Worm (Caenorhabditis elegans): Measurements from ENCODE around the gene fbxc-7.
"Not testable (repeated sequence)": the region's sequence is repeated elsewhere in the genome, so short reads cannot be mapped to it uniquely, and the experiment has no call there.

The fbxc-7 gene

DNA sequence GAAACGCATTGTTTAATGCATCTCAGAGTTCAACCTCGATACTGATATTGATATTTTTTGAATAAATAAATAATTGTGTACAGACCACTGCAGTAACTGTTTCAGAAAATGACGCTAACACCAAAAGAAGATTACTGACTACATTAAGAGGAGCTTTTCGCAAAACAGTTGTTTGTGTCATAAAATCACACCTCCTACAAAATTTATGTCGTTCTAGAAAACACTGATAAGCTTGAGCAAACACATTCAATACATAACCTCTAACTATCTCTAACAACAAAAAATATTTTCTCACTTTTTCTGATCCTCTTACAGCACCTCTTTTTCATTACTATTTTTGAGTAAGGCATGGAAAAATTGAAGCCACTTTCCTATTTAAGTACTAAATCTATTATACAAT lies at the start of gene fbxc-7:
fbxc-7 (plus strand) TSS at position 301 of the 400 bp plus-strand sequence.
- not testable (repeated sequence) for TF ChIP-seq unc-62 (GFP tag; optimal IDR thresholded peaks at IDR 0.05)

- TF ChIP-seq unc-62 (GFP tag; optimal IDR thresholded peaks at IDR 0.05) = no peak
Measured at ce11 chrII:905335-905734, 49.4 kb upstream of the fbxc-7 start.

- TF ChIP-seq unc-62 (GFP tag; optimal IDR thresholded peaks at IDR 0.05) = no peak
Measured at ce11 chrII:909554-909953, 45.2 kb upstream of the fbxc-7 start, which contains the start of the genes fbxc-24 and fbxc-27. Gene fbxc-24 (minus strand): TSS chrII:909654. Gene fbxc-27 (plus strand): TSS chrII:909769.

DNA sequence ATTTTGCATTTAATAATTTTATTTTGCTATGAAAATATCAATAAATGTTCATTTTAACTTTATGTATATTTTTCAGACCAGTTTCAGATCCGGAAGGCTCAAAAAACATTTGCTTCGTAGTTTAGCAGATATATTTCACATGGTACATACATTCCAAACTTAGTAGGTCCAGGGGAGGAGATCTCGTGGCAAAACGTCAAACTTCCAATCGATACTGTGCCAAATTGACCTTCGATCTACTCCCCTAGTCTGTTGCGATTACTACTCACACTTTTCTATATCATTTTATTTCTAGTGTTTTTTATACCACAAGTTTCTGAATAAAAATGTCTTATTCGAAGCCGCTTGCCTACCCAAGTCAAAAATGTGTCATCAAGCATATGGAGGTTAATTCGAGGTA lies 43.0 kb upstream of the fbxc-7 start, which contains the start of gene fbxc-31:
fbxc-31 (plus strand) TSS at position 301 of the 400 bp plus-strand sequence.
- no peak for TF ChIP-seq unc-62 (GFP tag; optimal IDR thresholded peaks at IDR 0.05)

DNA sequence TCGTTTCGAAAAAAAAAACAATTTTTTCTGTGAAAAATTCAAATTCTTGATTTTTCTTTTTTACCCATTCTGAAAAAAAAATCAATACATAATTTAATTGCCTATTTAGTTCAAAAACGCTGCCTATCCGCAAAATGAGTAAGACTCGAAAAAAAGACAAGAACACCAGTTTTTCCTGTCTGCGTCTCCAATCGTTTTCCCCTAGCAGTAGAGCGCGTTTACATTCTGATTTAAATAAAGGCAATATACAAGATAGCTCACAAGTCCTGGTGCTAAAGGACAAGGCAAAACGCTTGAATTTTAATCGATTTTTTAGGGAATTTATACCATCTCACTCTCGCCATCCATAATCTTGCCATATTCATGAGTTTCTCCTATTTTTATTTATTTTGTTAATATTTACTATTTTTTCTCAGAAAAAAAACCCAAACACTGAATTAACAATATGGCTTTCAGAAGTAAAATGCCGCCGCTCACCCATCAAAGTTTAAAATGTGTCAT lies 41.5 kb upstream of the fbxc-7 start, which contains the start of gene fbxc-33:
fbxc-33 (plus strand) TSS at position 451 of the 501 bp plus-strand sequence.
- TF ChIP-seq unc-62 (GFP tag; optimal IDR thresholded peaks at IDR 0.05) = no peak

ce11 chrII:915206-915605 lies 39.5 kb upstream of the fbxc-7 start:
- TF ChIP-seq unc-62 (GFP tag; optimal IDR thresholded peaks at IDR 0.05) = no peak

ce11 chrII:915780-916179 lies 38.9 kb upstream of the fbxc-7 start, which contains the start of gene fbxc-29:
Gene fbxc-29 (plus strand): TSS chrII:916080.
- TF ChIP-seq unc-62 (GFP tag; optimal IDR thresholded peaks at IDR 0.05) = no peak

DNA sequence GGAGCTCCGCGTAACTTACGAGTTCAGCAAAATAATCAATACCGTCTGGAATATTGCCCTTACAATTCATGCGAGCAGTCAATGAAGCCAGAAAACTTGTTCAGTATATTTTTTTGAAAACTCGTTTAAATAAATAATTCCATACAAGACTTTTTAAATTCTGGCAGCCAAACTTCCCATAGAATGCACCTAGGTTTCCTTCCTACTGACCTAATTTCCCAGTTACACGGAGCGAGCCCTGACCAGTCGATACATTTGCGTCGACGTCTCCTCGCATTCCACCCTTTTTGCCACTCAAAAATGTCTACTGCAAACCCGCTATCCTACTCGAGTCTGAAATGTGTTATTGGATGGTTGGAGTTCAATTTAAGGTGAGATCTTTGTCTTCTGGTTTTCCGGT lies 37.4 kb upstream of the fbxc-7 start, which contains the start of gene fbxc-30:
fbxc-30 (plus strand) TSS at position 301 of the 400 bp plus-strand sequence.
- no peak for TF ChIP-seq unc-62 (GFP tag; optimal IDR thresholded peaks at IDR 0.05)

DNA sequence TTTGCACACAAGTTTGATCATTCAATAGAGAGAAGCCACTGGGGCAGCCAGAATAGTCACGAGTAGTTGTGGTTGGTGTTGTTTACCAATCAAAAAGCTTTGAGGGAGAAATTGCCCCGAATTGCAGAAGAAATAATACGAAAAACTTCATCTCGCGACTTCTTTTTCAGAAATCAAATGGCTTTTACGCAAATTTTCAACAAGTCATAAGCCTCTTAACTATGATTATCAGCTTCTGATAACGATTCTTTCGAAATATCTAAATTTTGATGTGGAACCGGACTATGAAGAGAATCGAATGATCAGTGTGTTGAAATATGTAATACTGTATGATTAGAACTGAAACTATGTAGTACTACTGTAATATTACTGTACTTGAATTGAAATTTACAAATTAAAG lies 34.4 kb upstream of the fbxc-7 start:
- no peak for TF ChIP-seq unc-62 (GFP tag; optimal IDR thresholded peaks at IDR 0.05)

DNA sequence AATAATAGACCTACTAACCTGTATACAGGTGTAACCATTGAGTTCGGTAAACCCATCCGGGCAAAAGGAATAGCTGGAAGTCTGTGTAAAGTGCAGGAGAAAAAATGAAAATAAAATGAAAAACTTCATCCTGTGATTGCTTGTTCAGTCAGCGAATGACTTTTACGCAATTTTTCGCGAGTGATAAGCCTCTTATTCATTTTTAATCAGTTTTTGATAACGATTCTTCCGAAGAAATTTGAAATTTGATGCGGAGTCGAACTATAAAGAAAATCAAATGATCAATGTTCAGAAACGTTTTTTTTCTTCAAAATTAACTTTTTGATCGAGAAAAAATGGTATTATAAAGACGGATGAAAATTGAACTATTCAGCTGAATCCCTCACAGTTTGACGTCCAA lies 31.9 kb upstream of the fbxc-7 start:
- TF ChIP-seq unc-62 (GFP tag; optimal IDR thresholded peaks at IDR 0.05) = no peak

DNA sequence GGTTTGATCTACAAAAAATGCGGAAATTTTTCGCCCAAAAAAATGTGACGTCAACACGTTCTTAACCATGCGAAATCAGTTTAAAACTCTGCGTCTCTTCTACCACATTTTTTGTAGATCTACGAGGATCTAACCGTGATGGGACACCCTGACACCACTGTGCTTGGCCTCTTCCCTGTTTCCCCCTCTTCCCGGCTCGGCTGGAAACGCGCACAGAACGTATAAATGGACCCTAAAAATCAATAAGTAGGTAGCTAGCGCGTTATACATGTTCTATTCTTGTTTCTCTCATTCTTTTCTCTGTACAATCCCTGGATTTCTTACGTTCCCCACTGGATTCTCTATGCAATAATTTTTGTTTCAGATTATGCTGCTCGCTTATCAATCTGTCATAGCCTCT lies 31.2 kb upstream of the fbxc-7 start, which contains the start of gene fbxc-28:
fbxc-28 (plus strand) TSS at position 301 of the 400 bp plus-strand sequence.
- TF ChIP-seq unc-62 (GFP tag; optimal IDR thresholded peaks at IDR 0.05) = no peak

DNA sequence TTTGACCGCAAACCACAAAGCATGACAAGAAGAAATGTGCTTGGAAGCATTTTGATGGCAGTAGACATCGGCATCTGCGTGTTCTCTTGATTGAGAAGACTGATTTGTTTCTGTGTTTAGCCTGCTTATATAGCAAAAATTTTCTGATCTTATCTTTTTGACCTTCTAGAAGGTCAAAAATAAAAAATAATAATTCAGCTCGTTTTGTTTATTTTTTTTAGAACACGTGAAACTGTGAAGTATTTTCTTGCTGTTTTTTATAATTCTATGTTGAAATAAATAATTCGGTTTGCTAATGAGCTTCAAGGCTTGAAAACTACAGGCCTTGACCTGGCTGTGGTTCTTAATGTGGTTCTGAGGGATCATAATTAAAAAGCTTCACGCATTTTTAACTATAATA lies 27.4 kb upstream of the fbxc-7 start, which contains the start of gene R07C3.13:
R07C3.13 (minus strand) TSS at position 101 of the 400 bp plus-strand sequence.
- no peak for TF ChIP-seq unc-62 (GFP tag; optimal IDR thresholded peaks at IDR 0.05)

DNA sequence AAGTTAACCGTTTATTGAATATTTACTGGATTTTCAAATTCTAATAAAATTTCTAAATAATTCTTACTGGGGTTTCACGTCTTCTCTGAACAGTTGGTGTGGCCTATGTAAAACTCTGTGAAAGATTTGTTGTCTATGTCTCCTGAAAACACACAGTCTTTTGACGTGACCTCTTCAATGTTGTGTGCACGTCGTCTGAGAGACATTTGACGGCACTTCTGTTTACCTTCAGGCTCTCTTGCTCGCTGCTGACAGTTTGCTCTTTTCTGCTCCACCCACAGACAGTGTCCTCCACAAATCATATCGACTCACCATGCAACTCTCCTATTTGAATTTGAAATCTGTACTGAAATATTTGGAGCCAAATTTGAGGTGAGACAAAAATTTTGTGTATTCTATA lies 23.9 kb upstream of the fbxc-7 start, which contains the start of gene fbxc-34:
fbxc-34 (plus strand) TSS at position 301 of the 400 bp plus-strand sequence.
- TF ChIP-seq unc-62 (GFP tag; optimal IDR thresholded peaks at IDR 0.05) = not testable (repeated sequence)

ce11 chrII:932718-933117 lies 22.0 kb upstream of the fbxc-7 start, which contains the start of gene acs-15:
Gene acs-15 (plus strand): TSS chrII:933018.
- no peak for TF ChIP-seq unc-62 (GFP tag; optimal IDR thresholded peaks at IDR 0.05)

DNA sequence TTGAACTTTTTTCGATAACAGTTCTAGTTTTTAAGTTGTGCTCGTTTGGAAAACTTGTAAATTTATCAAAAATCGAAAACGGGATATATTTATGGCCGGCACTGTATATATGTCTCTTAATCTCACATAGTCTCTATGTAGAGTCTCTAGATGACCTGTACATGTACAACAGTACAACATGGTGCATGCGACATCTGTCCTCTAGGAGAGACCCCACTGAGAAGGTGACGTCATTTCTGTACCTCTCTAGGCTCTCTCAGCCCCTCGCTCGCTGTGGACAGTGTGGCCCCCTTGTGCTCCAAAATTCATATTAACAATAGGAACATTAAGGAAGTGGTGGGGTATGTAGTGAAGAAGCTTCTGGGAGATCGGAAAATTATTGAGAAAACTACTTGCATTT lies 17.5 kb upstream of the fbxc-7 start:
- TF ChIP-seq unc-62 (GFP tag; optimal IDR thresholded peaks at IDR 0.05) = no peak

- no peak for TF ChIP-seq unc-62 (GFP tag; optimal IDR thresholded peaks at IDR 0.05)
Measured at ce11 chrII:938549-938948, 16.2 kb upstream of the fbxc-7 start, which contains the start of gene R07C3.3. Gene R07C3.3 (plus strand): TSS chrII:938849.

DNA sequence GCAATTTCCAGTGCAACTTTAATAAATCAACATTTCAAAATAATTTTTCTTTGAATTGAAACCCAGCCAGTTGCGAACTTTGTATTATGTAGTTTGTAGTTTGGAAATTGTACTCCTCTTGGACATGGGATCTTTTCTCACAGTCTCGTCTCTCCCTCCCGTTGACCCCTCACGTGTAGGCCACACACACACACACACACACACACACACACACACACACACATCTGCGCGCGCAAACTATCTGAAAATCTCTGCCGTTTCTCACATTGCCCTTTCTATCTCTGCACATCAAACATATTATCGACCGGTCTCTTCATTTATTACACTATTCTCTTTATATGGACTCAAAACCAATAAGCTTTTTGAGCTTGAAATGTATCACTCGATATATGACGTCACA lies 13.9 kb upstream of the fbxc-7 start, which contains the start of gene fbxc-36:
fbxc-36 (plus strand) TSS at position 205 of the 400 bp plus-strand sequence.
- no peak for TF ChIP-seq unc-62 (GFP tag; optimal IDR thresholded peaks at IDR 0.05)
